Fruit fly (Drosophila melanogaster) whole organism, adult: ENCODE data around the gene CG11980.

Experiments
- CG14711 ChIP-seq: fragments of 200-800 bp; sonication (Bioruptor generic); optimal IDR thresholded peaks from 2 replicates; lab custom pipeline; 2018; ENCODE audit warnings: missing biosample characterization, mild to moderate bottlenecking, missing genetic modification characterization, moderate library complexity
- CG1620 ChIP-seq: fragments of 200-800 bp; sonication (Bioruptor generic); optimal IDR thresholded peaks from 2 replicates; lab custom pipeline; 2016; ENCODE audit warnings: missing biosample characterization, missing genetic modification characterization
- CG7101 ChIP-seq: fragments of 200-800 bp; sonication (Bioruptor generic); optimal IDR thresholded peaks from 2 replicates; lab custom pipeline; 2018; ENCODE audit warnings: missing biosample characterization, mild to moderate bottlenecking, missing genetic modification characterization, moderate library complexity
- Hr96 ChIP-seq: fragments of 200-800 bp; sonication (Bioruptor generic); optimal IDR thresholded peaks from 2 replicates; lab custom pipeline; 2016; ENCODE audit warnings: missing biosample characterization, missing genetic modification characterization
- Mnt ChIP-seq: fragments of 200-800 bp; sonication (Bioruptor generic); optimal IDR thresholded peaks from 2 replicates; lab custom pipeline; 2016; ENCODE audit warnings: missing biosample characterization, mild to moderate bottlenecking, missing genetic modification characterization
- cnc ChIP-seq, 2 experiments: fragments of >200 bp; optimal IDR thresholded peaks; 2 replicates each; lab custom pipeline; 2017
- pad ChIP-seq: fragments of 200-800 bp; sonication (Bioruptor generic); optimal IDR thresholded peaks from 3 replicates; lab custom pipeline; 2017; ENCODE audit warnings: missing biosample characterization, missing genetic modification characterization, mild to moderate bottlenecking, moderate library complexity, missing genetic modification reagents

DNA sequence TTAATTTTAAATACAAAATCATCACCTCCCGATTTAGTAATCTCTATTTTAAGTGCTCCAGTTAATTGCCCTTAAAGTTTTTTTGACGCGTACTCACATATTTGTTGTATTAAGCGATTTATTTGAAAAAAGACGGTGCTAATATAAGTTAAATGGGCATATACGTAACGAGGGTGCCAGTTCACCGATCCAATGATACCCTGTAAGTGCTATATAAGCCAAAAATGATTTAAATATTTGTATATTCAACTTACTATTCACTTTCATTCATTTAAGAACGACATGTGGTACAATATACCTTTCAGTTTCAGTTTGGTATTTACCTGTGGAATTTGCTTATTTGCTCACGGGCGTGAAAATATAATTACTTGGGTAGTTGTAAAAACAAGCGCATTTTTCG, 1.3 kb upstream of the CG11980 start:
- TF ChIP-seq CG1620 (GFP tag; lab: Kevin White, UChicago) (no peak), pad (no peak), Hr96 (GFP tag; lab: Kevin White, UChicago) (no peak), cnc (optimal IDR thresholded peaks at IDR 0.05; lab: Kevin White, UChicago) (no peak), CG14711 (no peak), Mnt (GFP tag; lab: Kevin White, UChicago) (no peak), CG7101 (tag; lab: Kevin White, UChicago) (peak; percentile 34)
